Fruit fly (Drosophila melanogaster): Measurements from ENCODE around the gene CG46306.

- TF ChIP-seq scrt (GFP tag; optimal IDR thresholded peaks at IDR 0.05) = no peak
- no peak for TF ChIP-seq CG31441 (GFP tag; IDR thresholded peaks at IDR 0.05)
- TF ChIP-seq CG13424 (tag; optimal IDR thresholded peaks at IDR 0.05) = no peak
- TF ChIP-seq CG8478 (optimal IDR thresholded peaks at IDR 0.05) = no peak
- TF ChIP-seq odd (GFP tag; optimal IDR thresholded peaks at IDR 0.05) = no peak
- no peak for TF ChIP-seq Aef1 (GFP tag; IDR thresholded peaks at IDR 0.05)
- no peak for TF ChIP-seq salm (tag; optimal IDR thresholded peaks at IDR 0.05)
- TF ChIP-seq fu2 (GFP tag; optimal IDR thresholded peaks at IDR 0.05) = no peak
- TF ChIP-seq HmgZ (tag; optimal IDR thresholded peaks at IDR 0.05) = no peak
These were observed 24.4 kb upstream of the CG46306 start for dm6 chrX:16859732-16860131.

Data from whole organism, embryonic.